Worm (Caenorhabditis elegans): Measurements from ENCODE around the gene F34D10.3.

- TF ChIP-seq W03F9.2 (tag; optimal IDR thresholded peaks at IDR 0.05) (no peak), him-1 (tag; optimal IDR thresholded peaks at IDR 0.05) (no peak)
Measured at ce11 chrIII:3745138-3745537, 11.1 kb downstream of the F34D10.3 start, which contains the start of gene lin-48.

Data from whole organism, L4/young adult.